Worm (Caenorhabditis elegans) whole organism, L4 larva: Measurements from ENCODE around the gene srsx-21.

Source experiments
- F37D6.2 ChIP-seq: sonication (generic microtip); optimal IDR thresholded peaks from 2 replicates; lab custom pipeline; 2016; ENCODE audit warnings: mild to moderate bottlenecking, missing genetic modification characterization, missing compliant biosample characterization
- Y48G9A.11 ChIP-seq: fragments of 200-800 bp; sonication (Bioruptor generic); IDR thresholded peaks from 2 replicates; pipeline ENCODE4 v1.3.6; 2022; ENCODE audit warnings: missing genetic modification reagents, missing genetic modification characterization, missing compliant biosample characterization
- aha-1 ChIP-seq: fragments of 150-350 bp; peaks from one replicate; lab custom pipeline; 2014; ENCODE audit warnings: missing biosample characterization, missing genetic modification characterization
- ama-1 ChIP-seq: fragments of 150-350 bp; optimal IDR thresholded peaks from 2 replicates; lab custom pipeline; 2014; ENCODE audit warnings: inconsistent platforms, mixed read lengths
- ceh-28 ChIP-seq: fragments of 150-350 bp; optimal IDR thresholded peaks from 2 replicates; lab custom pipeline; 2014; ENCODE audit warnings: missing biosample characterization, missing genetic modification reagents, missing genetic modification characterization
- ceh-62 ChIP-seq: sonication (generic microtip); optimal IDR thresholded peaks from 2 replicates; lab custom pipeline; 2017; ENCODE audit warnings: missing biosample characterization, missing genetic modification characterization
- cey-2 ChIP-seq: sonication (generic microtip); optimal IDR thresholded peaks from 3 replicates; lab custom pipeline; 2017; ENCODE audit warnings: missing genetic modification characterization, mild to moderate bottlenecking, missing compliant biosample characterization, antibody characterized with exemption, borderline replicate concordance; ENCODE audit not compliant: insufficient read depth
- ctbp-1 ChIP-seq: fragments of 200-800 bp; sonication (Bioruptor generic); IDR thresholded peaks from 2 replicates; pipeline ENCODE4 v1.3.6; 2022; ENCODE audit warnings: missing genetic modification reagents, missing genetic modification characterization, missing compliant biosample characterization
- daf-19 ChIP-seq: fragments of 200-800 bp; sonication (Bioruptor generic); conservative IDR thresholded peaks from 2 replicates; pipeline ENCODE4 v1.3.6; 2022; ENCODE audit warnings: missing genetic modification characterization, missing compliant biosample characterization
- dmd-6 ChIP-seq: fragments of 200-800 bp; sonication (Bioruptor generic); IDR thresholded peaks from 2 replicates; pipeline ENCODE4 v1.3.6; 2022; ENCODE audit warnings: missing genetic modification reagents, missing genetic modification characterization, missing compliant biosample characterization
- dmd-8 ChIP-seq: fragments of 200-800 bp; sonication (Bioruptor generic); IDR thresholded peaks from 2 replicates; pipeline ENCODE4 v1.3.6; 2022; ENCODE audit warnings: missing genetic modification characterization, missing compliant biosample characterization
- dmd-9 ChIP-seq: fragments of 200-800 bp; sonication (Bioruptor generic); IDR thresholded peaks from 2 replicates; pipeline ENCODE4 v1.3.6; 2022; ENCODE audit warnings: missing genetic modification reagents, missing genetic modification characterization, missing compliant biosample characterization
- dve-1 ChIP-seq: sonication (generic microtip); optimal IDR thresholded peaks from 2 replicates; lab custom pipeline; 2017; ENCODE audit warnings: antibody characterized with exemption, mild to moderate bottlenecking, missing genetic modification characterization, missing compliant biosample characterization; ENCODE audit not compliant: insufficient read depth
- egl-27 ChIP-seq: sonication (generic microtip); optimal IDR thresholded peaks from 3 replicates; lab custom pipeline; 2017; ENCODE audit warnings: missing biosample characterization, missing genetic modification reagents, missing genetic modification characterization
- fos-1 ChIP-seq: fragments of 150-350 bp; optimal IDR thresholded peaks from 2 replicates; lab custom pipeline; 2014; ENCODE audit warnings: missing biosample characterization, missing genetic modification characterization
- gei-8 ChIP-seq: fragments of 200-800 bp; sonication (Bioruptor generic); optimal IDR thresholded peaks from 2 replicates; lab custom pipeline; 2018; ENCODE audit warnings: mild to moderate bottlenecking, missing genetic modification characterization, missing compliant biosample characterization
- hlh-11 ChIP-seq: fragments of 200-800 bp; sonication (Bioruptor generic); optimal IDR thresholded peaks from 2 replicates; lab custom pipeline; 2018; ENCODE audit warnings: mild to moderate bottlenecking, missing genetic modification characterization, missing compliant biosample characterization
- hlh-30 ChIP-seq: sonication (generic microtip); optimal IDR thresholded peaks from 2 replicates; lab custom pipeline; 2017; ENCODE audit warnings: antibody characterized with exemption, mild to moderate bottlenecking, missing genetic modification characterization, missing compliant biosample characterization; ENCODE audit not compliant: insufficient read depth
- hmg-1.1 ChIP-seq: fragments of 200-800 bp; sonication (Bioruptor generic); IDR thresholded peaks from 2 replicates; pipeline ENCODE4 v1.3.6; 2022; ENCODE audit warnings: missing genetic modification reagents, missing genetic modification characterization, missing compliant biosample characterization
- lin-15B ChIP-seq: fragments of 150-350 bp; sonication (generic microtip); optimal IDR thresholded peaks from 3 replicates; lab custom pipeline; 2014; ENCODE audit warnings: missing biosample characterization, missing genetic modification characterization
- lin-39 ChIP-seq: fragments of 150-350 bp; optimal IDR thresholded peaks from 2 replicates; lab custom pipeline; 2014; ENCODE audit warnings: missing biosample characterization, missing genetic modification reagents, missing genetic modification characterization
- lir-3 ChIP-seq: sonication (generic microtip); optimal IDR thresholded peaks from 2 replicates; lab custom pipeline; 2016; ENCODE audit warnings: mild to moderate bottlenecking, missing genetic modification characterization, missing compliant biosample characterization
- madf-5 ChIP-seq, 2 experiments: fragments of 200-800 bp; sonication (Bioruptor generic); IDR thresholded peaks; 2 replicates each; pipeline ENCODE4 v1.3.6; 2022; ENCODE audit warnings: missing compliant biosample characterization in 2 of 2, missing genetic modification characterization in 2 of 2
- mdt-29 ChIP-seq: fragments of 200-800 bp; sonication (Bioruptor generic); IDR thresholded peaks from 2 replicates; pipeline ENCODE4 v1.3.6; 2022; ENCODE audit warnings: missing genetic modification reagents, missing genetic modification characterization, missing compliant biosample characterization
- mxl-2 ChIP-seq: fragments of 200-800 bp; sonication (Bioruptor generic); conservative IDR thresholded peaks from 2 replicates; pipeline ENCODE4 v1.3.6; 2022; ENCODE audit warnings: missing genetic modification reagents, missing genetic modification characterization, missing compliant biosample characterization
- nhr-10 ChIP-seq: fragments of 150-350 bp; optimal IDR thresholded peaks from 2 replicates; lab custom pipeline; 2014; ENCODE audit warnings: missing biosample characterization, missing genetic modification characterization
- nhr-237 ChIP-seq: sonication (generic microtip); optimal IDR thresholded peaks from 2 replicates; lab custom pipeline; 2017; ENCODE audit warnings: missing biosample characterization, missing genetic modification characterization
- nhr-28 ChIP-seq: fragments of 150-350 bp; optimal IDR thresholded peaks from 2 replicates; lab custom pipeline; 2014; ENCODE audit warnings: missing biosample characterization, missing genetic modification characterization
- nhr-41 ChIP-seq: fragments of 200-800 bp; sonication (Bioruptor generic); IDR thresholded peaks from 2 replicates; pipeline ENCODE4 v1.3.6; 2022; ENCODE audit warnings: missing genetic modification reagents, missing genetic modification characterization, missing compliant biosample characterization
- php-3 ChIP-seq: fragments of 200-800 bp; sonication (Bioruptor generic); IDR thresholded peaks from 2 replicates; pipeline ENCODE4 v1.3.6; 2022; ENCODE audit warnings: missing genetic modification reagents, missing genetic modification characterization, missing compliant biosample characterization
- rbr-2 ChIP-seq: sonication (generic microtip); optimal IDR thresholded peaks from 2 replicates; lab custom pipeline; 2016; ENCODE audit warnings: missing genotype, missing genetic modification characterization, missing compliant biosample characterization
- snpc-1.2 ChIP-seq: fragments of 200-800 bp; sonication (Bioruptor generic); IDR thresholded peaks from 2 replicates; pipeline ENCODE4 v1.3.6; 2022; ENCODE audit warnings: missing genetic modification reagents, missing genetic modification characterization, missing compliant biosample characterization
- spr-1 ChIP-seq: sonication (generic microtip); optimal IDR thresholded peaks from 2 replicates; lab custom pipeline; 2016; ENCODE audit warnings: mild to moderate bottlenecking, missing genetic modification characterization, missing compliant biosample characterization
- unc-62 ChIP-seq, 3 experiments: fragments of 150-350 bp in 1 of 3; sonication (generic microtip); optimal IDR thresholded peaks in 2 of 3; peaks in 1 of 3; 1 replicate in 1 of 3; 2 replicates in 2 of 3; lab custom pipeline; 2014 to 2017; ENCODE audit warnings: missing biosample characterization in 3 of 3, missing genetic modification characterization in 3 of 3, missing genetic modification reagents in 3 of 3, missing genotype in 1 of 3
- zag-1 ChIP-seq: fragments of 150-350 bp; optimal IDR thresholded peaks from 2 replicates; lab custom pipeline; 2014; ENCODE audit warnings: missing biosample characterization, missing genetic modification characterization
- zfp-3 ChIP-seq: fragments of 200-800 bp; sonication (Bioruptor generic); conservative IDR thresholded peaks from 2 replicates; pipeline ENCODE4 v1.3.6; 2022; ENCODE audit warnings: missing genetic modification reagents, missing genetic modification characterization, missing compliant biosample characterization
- ztf-7 ChIP-seq: fragments of 150-350 bp; optimal IDR thresholded peaks from 2 replicates; lab custom pipeline; 2014; ENCODE audit warnings: missing biosample characterization, missing genetic modification characterization

Gene srsx-21

ce11 chrV:9798212-9798611 lies 39.6 kb upstream of the srsx-21 start:
- TF ChIP-seq unc-62 (GFP tag; optimal IDR thresholded peaks at IDR 0.05 in 1 of 2; lab: Kevin White, UChicago) (peak in 1 of 2 experiments; percentile 61), unc-62 (tag; optimal IDR thresholded peaks at IDR 0.05; lab: Kevin White, UChicago) (no peak), Y48G9A.11 (GFP tag; lab: Robert Waterston, UW) (no peak)

DNA sequence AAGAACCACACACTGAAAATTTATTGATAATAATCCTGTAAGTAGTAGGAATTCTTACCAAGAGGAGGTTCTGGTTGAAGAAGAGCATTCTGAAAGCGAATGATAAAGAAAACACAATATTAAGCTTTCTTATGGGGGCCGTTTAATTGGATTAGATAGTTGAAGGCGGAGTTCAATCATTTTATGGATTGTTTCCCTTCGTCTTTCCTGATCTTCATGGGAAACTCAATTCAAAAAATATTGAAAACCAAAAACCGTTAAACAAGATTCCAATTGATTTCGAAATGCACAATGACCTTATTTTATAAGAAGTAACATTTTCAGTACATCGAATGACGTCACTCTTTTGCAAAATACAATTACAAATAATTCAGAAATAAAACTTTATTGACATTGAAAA lies 38.7 kb upstream of the srsx-21 start, which contains the start of gene F46B6.13:
Gene F46B6.13 (minus strand): TSS at position 101 of the 400 bp plus-strand sequence.
- TF ChIP-seq F37D6.2 (tag; lab: Kevin White, UChicago) (no peak), cey-2 (tag; lab: Kevin White, UChicago) (no peak), nhr-237 (tag; lab: Kevin White, UChicago) (no peak), egl-27 (tag; lab: Kevin White, UChicago) (no peak), mxl-2 (GFP tag; lab: Robert Waterston, UW) (no peak), dmd-9 (GFP tag; lab: Robert Waterston, UW) (no peak), hlh-11 (tag; lab: Kevin White, UChicago) (no peak), nhr-41 (no peak), dmd-8 (no peak), hlh-30 (no peak)
- TF ChIP-seq, all 104 proteins: peak for 0

ce11 chrV:9801965-9802364 lies 35.8 kb upstream of the srsx-21 start, which contains the start of gene F46B6.10:
TSS of gene F46B6.10 (minus strand) at chrV:9802065.
- TF ChIP-seq ama-1 (lab: Kevin White, UChicago) (no peak), lin-15B (tag; lab: Kevin White, UChicago) (no peak), ctbp-1 (GFP tag; lab: Robert Waterston, UW) (no peak)

ce11 chrV:9803176-9803575 lies 34.6 kb upstream of the srsx-21 start, which contains the start of gene sru-39:
TSS of gene sru-39 (plus strand) at chrV:9803476.
- TF ChIP-seq cey-2 (tag; lab: Kevin White, UChicago) (no peak), snpc-1.2 (GFP tag; lab: Robert Waterston, UW) (no peak), dve-1 (no peak), mdt-29 (no peak), nhr-10 (no peak), php-3 (GFP tag; lab: Robert Waterston, UW) (no peak), dmd-6 (GFP tag; lab: Robert Waterston, UW) (no peak)

- TF ChIP-seq lin-39 = no peak
- no peak for TF ChIP-seq dve-1
- TF ChIP-seq ceh-62 (tag; lab: Kevin White, UChicago) = no peak
- TF ChIP-seq aha-1 (tag; lab: Kevin White, UChicago) = no peak
- TF ChIP-seq nhr-28 (tag; lab: Kevin White, UChicago) = no peak
- TF ChIP-seq spr-1 (tag; lab: Kevin White, UChicago) = no peak
- TF ChIP-seq gei-8 (GFP tag; lab: Kevin White, UChicago) = no peak
- TF ChIP-seq rbr-2 (tag; lab: Kevin White, UChicago) = no peak
- no peak for TF ChIP-seq ceh-28 (tag; lab: Kevin White, UChicago)
- TF ChIP-seq zfp-3 = no peak
- no peak for TF ChIP-seq cey-2 (tag; lab: Kevin White, UChicago)
- TF ChIP-seq zag-1 = no peak
- TF ChIP-seq ztf-7 (tag; lab: Kevin White, UChicago) = no peak
- TF ChIP-seq daf-19 (GFP tag; lab: Robert Waterston, UW) = no peak
- no peak for TF ChIP-seq php-3 (GFP tag; lab: Robert Waterston, UW)
- TF ChIP-seq lir-3 = no peak
- no peak for TF ChIP-seq hmg-1.1 (GFP tag; lab: Robert Waterston, UW)
- TF ChIP-seq fos-1 (tag; lab: Kevin White, UChicago) = no peak
- no peak for TF ChIP-seq madf-5 (GFP tag; IDR thresholded peaks at IDR 0.05; lab: Robert Waterston, UW)
- no peak for TF ChIP-seq mdt-29
These were observed 32.6 kb upstream of the srsx-21 start, which contains the start of gene sru-37 for ce11 chrV:9805161-9805560. TSS of gene sru-37 (plus strand) at chrV:9805461.
